Fruit fly (Drosophila melanogaster) whole organism, embryonic: Measurements from ENCODE around the gene CG10863.

ENCODE experiments used
- Bgb ChIP-seq: fragments of 200-800 bp; sonication (Bioruptor generic); IDR thresholded peaks from 2 replicates; pipeline ENCODE4 v1.3.6; 2022; ENCODE audit warnings: missing biosample characterization, missing genetic modification characterization; ENCODE audit not compliant: partially characterized antibody
- CG11093 ChIP-seq: fragments of 200-800 bp; sonication (Bioruptor generic); IDR thresholded peaks from 3 replicates; pipeline ENCODE4 v1.3.6; 2022; ENCODE audit warnings: missing biosample characterization, missing genetic modification characterization
- CG12299 ChIP-seq: fragments of 200-800 bp; sonication (Bioruptor generic); optimal IDR thresholded peaks from 2 replicates; lab custom pipeline; 2018; ENCODE audit warnings: missing biosample characterization, mild to moderate bottlenecking, missing genetic modification characterization
- CG14965 ChIP-seq: fragments of 200-800 bp; sonication (Bioruptor generic); optimal IDR thresholded peaks from 2 replicates; lab custom pipeline; 2016; ENCODE audit warnings: missing biosample characterization, missing genetic modification characterization, borderline replicate concordance
- CG15073 ChIP-seq: fragments of 200-800 bp; sonication (Bioruptor generic); optimal IDR thresholded peaks from 2 replicates; lab custom pipeline; 2016; ENCODE audit warnings: missing biosample characterization, missing genetic modification characterization
- CG15514 ChIP-seq: fragments of 200-800 bp; sonication (Bioruptor generic); optimal IDR thresholded peaks from 3 replicates; lab custom pipeline; 2017; ENCODE audit warnings: missing biosample characterization, missing genetic modification characterization, mild to moderate bottlenecking, moderate library complexity, missing genetic modification reagents
- CG15696 ChIP-seq: fragments of 200-800 bp; sonication (Bioruptor generic); optimal IDR thresholded peaks from 2 replicates; lab custom pipeline; 2019; ENCODE audit warnings: missing biosample characterization, mild to moderate bottlenecking, missing genetic modification characterization, moderate library complexity
- CG1602 ChIP-seq: fragments of 200-800 bp; sonication (Bioruptor generic); optimal IDR thresholded peaks from 3 replicates; lab custom pipeline; 2016; ENCODE audit warnings: missing biosample characterization, missing genetic modification characterization
- CG17385 ChIP-seq: fragments of 200-800 bp; sonication (Bioruptor generic); optimal IDR thresholded peaks from 3 replicates; lab custom pipeline; 2018; ENCODE audit warnings: missing biosample characterization, mild to moderate bottlenecking, missing genetic modification characterization
- CG18262 ChIP-seq: fragments of 200-800 bp; optimal IDR thresholded peaks from 3 replicates; lab custom pipeline; 2019; ENCODE audit warnings: missing biosample characterization, mild to moderate bottlenecking, missing genetic modification characterization, moderate library complexity
- CG1832 ChIP-seq: fragments of 200-800 bp; sonication (Bioruptor generic); optimal IDR thresholded peaks from 2 replicates; lab custom pipeline; 2017; ENCODE audit warnings: missing biosample characterization, mild to moderate bottlenecking, missing genetic modification characterization, inconsistent platforms
- CG3065 ChIP-seq: fragments of 200-800 bp; sonication (Bioruptor generic); optimal IDR thresholded peaks from 2 replicates; lab custom pipeline; 2016; ENCODE audit warnings: missing biosample characterization, missing genetic modification characterization
- CG4707 ChIP-seq: fragments of 200-800 bp; sonication (Bioruptor generic); optimal IDR thresholded peaks from 2 replicates; lab custom pipeline; 2018; ENCODE audit warnings: missing biosample characterization, mild to moderate bottlenecking, missing genetic modification characterization, moderate library complexity
- CG7556 ChIP-seq: fragments of 200-800 bp; sonication (Bioruptor generic); optimal IDR thresholded peaks from 2 replicates; lab custom pipeline; 2017; ENCODE audit warnings: missing biosample characterization, mild to moderate bottlenecking, missing genetic modification characterization
- Hsf ChIP-seq: fragments of 200-800 bp; sonication (Bioruptor generic); optimal IDR thresholded peaks from 3 replicates; lab custom pipeline; 2016; ENCODE audit warnings: missing biosample characterization, missing genetic modification characterization
- MBD-R2 ChIP-seq: fragments of 200-800 bp; sonication (Bioruptor generic); IDR thresholded peaks from 2 replicates; pipeline ENCODE4 v1.3.6; 2022; ENCODE audit warnings: missing biosample characterization, missing genetic modification characterization
- Opbp ChIP-seq: fragments of 200-800 bp; sonication (Bioruptor generic); IDR thresholded peaks from 3 replicates; pipeline ENCODE4 v1.3.6; 2022; ENCODE audit warnings: missing biosample characterization, missing genetic modification characterization; ENCODE audit not compliant: partially characterized antibody
- Rx ChIP-seq: fragments of 200-800 bp; sonication (Bioruptor generic); IDR thresholded peaks from 2 replicates; pipeline ENCODE4 v1.3.6; 2022; ENCODE audit warnings: missing biosample characterization, missing genetic modification characterization
- Scr ChIP-seq: fragments of 200-800 bp; sonication (Bioruptor generic); IDR thresholded peaks from 2 replicates; pipeline ENCODE4 v1.3.6; 2022; ENCODE audit warnings: missing biosample characterization, missing genetic modification characterization; ENCODE audit not compliant: partially characterized antibody
- abd-A ChIP-seq: fragments of 200-800 bp; sonication (Bioruptor generic); optimal IDR thresholded peaks from 3 replicates; lab custom pipeline; 2019; ENCODE audit warnings: missing biosample characterization, mild to moderate bottlenecking, missing genetic modification characterization, moderate library complexity
- ap ChIP-seq: fragments of 200-800 bp; sonication (Bioruptor generic); IDR thresholded peaks from 2 replicates; pipeline ENCODE4 v1.3.6; 2022; ENCODE audit warnings: missing biosample characterization, missing genetic modification characterization
- ash1 ChIP-seq: fragments of 200-800 bp; sonication (Bioruptor generic); optimal IDR thresholded peaks from 2 replicates; lab custom pipeline; 2018; ENCODE audit warnings: missing biosample characterization, mild to moderate bottlenecking, missing genetic modification characterization
- az2 ChIP-seq: fragments of 200-800 bp; sonication (Bioruptor generic); optimal IDR thresholded peaks from 3 replicates; lab custom pipeline; 2016; ENCODE audit warnings: missing biosample characterization, missing genetic modification characterization
- bowl ChIP-seq: fragments of 200-800 bp; sonication (Bioruptor generic); IDR thresholded peaks from 2 replicates; pipeline ENCODE4 v1.3.6; 2022; ENCODE audit warnings: missing biosample characterization, missing genetic modification characterization
- cad ChIP-seq: fragments of >200 bp; optimal IDR thresholded peaks from 2 replicates; lab custom pipeline; 2017; ENCODE audit warnings: missing biosample characterization, missing genetic modification characterization
- emc ChIP-seq: fragments of 200-800 bp; sonication (Bioruptor generic); optimal IDR thresholded peaks from 2 replicates; lab custom pipeline; 2016; ENCODE audit warnings: missing biosample characterization, missing genetic modification characterization
- fd64A ChIP-seq: fragments of 200-800 bp; sonication (Bioruptor generic); optimal IDR thresholded peaks from 3 replicates; lab custom pipeline; 2018; ENCODE audit warnings: missing biosample characterization, mild to moderate bottlenecking, missing genetic modification characterization
- gcm ChIP-seq: fragments of 200-800 bp; sonication (Bioruptor generic); optimal IDR thresholded peaks from 2 replicates; lab custom pipeline; 2019; ENCODE audit warnings: missing biosample characterization, mild to moderate bottlenecking, missing genetic modification characterization, moderate library complexity
- grn ChIP-seq: fragments of 200-800 bp; sonication (Bioruptor generic); optimal IDR thresholded peaks from 3 replicates; lab custom pipeline; 2017; ENCODE audit warnings: missing biosample characterization, missing genetic modification characterization
- gsb ChIP-seq: fragments of 200-800 bp; sonication (Bioruptor generic); IDR thresholded peaks from 2 replicates; pipeline ENCODE4 v1.3.6; 2022; ENCODE audit warnings: missing biosample characterization, missing genetic modification characterization
- gsb-n ChIP-seq: fragments of 200-800 bp; sonication (Bioruptor generic); optimal IDR thresholded peaks from 3 replicates; lab custom pipeline; 2018; ENCODE audit warnings: missing biosample characterization, mild to moderate bottlenecking, missing genetic modification characterization
- hth ChIP-seq: fragments of >200 bp; optimal IDR thresholded peaks from 2 replicates; lab custom pipeline; 2017; ENCODE audit warnings: inconsistent platforms
- inv ChIP-seq: fragments of 200-800 bp; sonication (Bioruptor generic); IDR thresholded peaks from 2 replicates; pipeline ENCODE4 v1.3.6; 2022; ENCODE audit warnings: missing biosample characterization, missing genetic modification characterization; ENCODE audit not compliant: partially characterized antibody
- lilli ChIP-seq: fragments of 200-800 bp; sonication (Bioruptor generic); optimal IDR thresholded peaks from 3 replicates; lab custom pipeline; 2016; ENCODE audit warnings: missing biosample characterization, missing genetic modification characterization
- lola ChIP-seq, 3 experiments: fragments of >200 bp in 2 of 3; fragments of 200-800 bp in 1 of 3; sonication (Bioruptor generic) in 1 of 3; optimal IDR thresholded peaks; 2 replicates each; lab custom pipeline; 2017 to 2019; ENCODE audit warnings: missing biosample characterization in 3 of 3, missing genetic modification characterization in 3 of 3, mild to moderate bottlenecking in 1 of 3, moderate library complexity in 1 of 3
- mld ChIP-seq: fragments of 200-800 bp; sonication (Bioruptor generic); IDR thresholded peaks from 3 replicates; pipeline ENCODE4 v1.3.6; 2022; ENCODE audit warnings: missing biosample characterization, missing genetic modification characterization; ENCODE audit not compliant: partially characterized antibody
- nerfin-2 ChIP-seq: fragments of 200-800 bp; sonication (Bioruptor generic); IDR thresholded peaks from 2 replicates; pipeline ENCODE4 v1.3.6; 2022; ENCODE audit warnings: missing biosample characterization, missing genetic modification characterization; ENCODE audit not compliant: partially characterized antibody
- p53 ChIP-seq: fragments of 200-800 bp; sonication (Bioruptor generic); optimal IDR thresholded peaks from 2 replicates; lab custom pipeline; 2016; ENCODE audit warnings: missing biosample characterization, missing genetic modification characterization
- pita ChIP-seq: fragments of 200-800 bp; sonication (Bioruptor generic); optimal IDR thresholded peaks from 2 replicates; lab custom pipeline; 2017; ENCODE audit warnings: missing biosample characterization, mild to moderate bottlenecking, missing genetic modification characterization
- pzg ChIP-seq: fragments of 200-800 bp; sonication (Bioruptor generic); optimal IDR thresholded peaks from 3 replicates; lab custom pipeline; 2018; ENCODE audit warnings: missing biosample characterization, mild to moderate bottlenecking, missing genetic modification characterization, moderate library complexity
- repo ChIP-seq: fragments of 200-800 bp; sonication (Bioruptor generic); optimal IDR thresholded peaks from 2 replicates; lab custom pipeline; 2016; ENCODE audit warnings: missing biosample characterization, missing genetic modification characterization
- slp2 ChIP-seq: fragments of 200-800 bp; sonication (Bioruptor generic); optimal IDR thresholded peaks from 2 replicates; lab custom pipeline; 2016; ENCODE audit warnings: missing biosample characterization, missing genetic modification characterization
- so ChIP-seq: fragments of 200-800 bp; sonication (Bioruptor generic); IDR thresholded peaks from 3 replicates; pipeline ENCODE4 v1.3.6; 2022; ENCODE audit warnings: missing biosample characterization, missing genetic modification characterization
- sug ChIP-seq: fragments of 200-800 bp; optimal IDR thresholded peaks from 2 replicates; lab custom pipeline; 2019; ENCODE audit warnings: missing biosample characterization, mild to moderate bottlenecking, missing genetic modification characterization, moderate library complexity
- tio ChIP-seq: fragments of 200-800 bp; sonication (Bioruptor generic); optimal IDR thresholded peaks from 2 replicates; lab custom pipeline; 2017; ENCODE audit warnings: missing biosample characterization, missing genetic modification characterization, inconsistent platforms
- unpg ChIP-seq: fragments of 200-800 bp; sonication (Bioruptor generic); optimal IDR thresholded peaks from 3 replicates; lab custom pipeline; 2018; ENCODE audit warnings: missing biosample characterization, mild to moderate bottlenecking, missing genetic modification characterization, moderate library complexity
- vfl ChIP-seq: fragments of 200-800 bp; sonication (Bioruptor generic); optimal IDR thresholded peaks from 2 replicates; lab custom pipeline; 2016; ENCODE audit warnings: missing biosample characterization, missing genetic modification characterization
- vvl ChIP-seq: fragments of 200-800 bp; sonication (Bioruptor generic); IDR thresholded peaks from 2 replicates; pipeline ENCODE4 v1.3.6; 2022; ENCODE audit warnings: missing biosample characterization, missing genetic modification characterization
- wek ChIP-seq: fragments of 200-800 bp; sonication (Bioruptor generic); optimal IDR thresholded peaks from 3 replicates; lab custom pipeline; 2018; ENCODE audit warnings: missing biosample characterization, mild to moderate bottlenecking, missing genetic modification characterization, moderate library complexity
- wor ChIP-seq: fragments of 200-800 bp; sonication (Bioruptor generic); IDR thresholded peaks from 2 replicates; pipeline ENCODE4 v1.3.6; 2022; ENCODE audit warnings: missing biosample characterization, missing genetic modification characterization
- zfh2 ChIP-seq: fragments of 200-800 bp; sonication (Bioruptor generic); optimal IDR thresholded peaks from 2 replicates; lab custom pipeline; 2016; ENCODE audit warnings: missing biosample characterization, missing genetic modification characterization

The CG10863 gene

DNA sequence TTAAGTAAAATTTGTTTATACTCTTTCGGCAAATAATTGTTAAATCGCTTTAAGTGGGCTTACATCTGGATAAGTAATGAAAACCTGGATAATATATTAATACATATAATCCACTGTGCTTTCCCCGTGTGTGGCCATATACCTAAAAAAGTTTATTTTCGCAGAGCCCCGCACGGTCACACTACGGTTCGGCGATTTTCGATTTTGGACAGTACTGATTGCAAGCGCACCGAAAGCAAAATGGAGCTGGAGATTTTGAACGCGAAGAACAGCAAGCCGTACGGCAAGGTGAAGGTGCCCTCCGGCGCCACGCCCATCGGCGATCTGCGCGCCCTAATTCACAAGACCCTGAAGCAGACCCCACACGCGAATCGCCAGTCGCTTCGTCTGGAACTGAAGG is 39.0 kb downstream of the CG10863 start, which contains the start of gene Sc2 (continued):
- TF ChIP-seq bowl (no peak), CG17385 (GFP tag; lab: Kevin White, UChicago) (no peak), CG15073 (GFP tag; lab: Kevin White, UChicago) (no peak), repo (GFP tag; lab: Kevin White, UChicago) (no peak), CG15696 (tag; lab: Kevin White, UChicago) (no peak), gsb (GFP tag; lab: Robert Waterston, UW) (no peak), emc (GFP tag; lab: Kevin White, UChicago) (no peak), tio (GFP tag; lab: Kevin White, UChicago) (no peak), az2 (GFP tag; lab: Kevin White, UChicago) (no peak), CG18262 (tag; lab: Kevin White, UChicago) (no peak), unpg (GFP tag; lab: Kevin White, UChicago) (no peak), zfh2 (no peak), Hsf (no peak), slp2 (no peak), CG12299 (tag; lab: Kevin White, UChicago) (no peak), pzg (GFP tag; lab: Kevin White, UChicago) (peak; percentile 49), wor (no peak), CG7556 (GFP tag; lab: Kevin White, UChicago) (no peak), ap (GFP tag; lab: Robert Waterston, UW) (no peak), Opbp (GFP tag; lab: Robert Waterston, UW) (0 out of 3 replicates have a peak, but pooled peaks have one; percentile 38), inv (GFP tag; lab: Robert Waterston, UW) (no peak), Rx (GFP tag; lab: Robert Waterston, UW) (0 out of 2 replicates have a peak, but pooled peaks have one; percentile 5), vvl (GFP tag; lab: Robert Waterston, UW) (no peak), gsb-n (tag; lab: Kevin White, UChicago) (no peak), fd64A (GFP tag; lab: Kevin White, UChicago) (no peak), p53 (GFP tag; lab: Kevin White, UChicago) (no peak), CG4707 (GFP tag; lab: Kevin White, UChicago) (no peak), lola (GFP tag; optimal IDR thresholded peaks at IDR 0.05; lab: Kevin White, UChicago) (no peak), MBD-R2 (GFP tag; lab: Robert Waterston, UW) (peak; percentile 67), cad (no peak), sug (tag; lab: Kevin White, UChicago) (peak; percentile 8), wek (GFP tag; lab: Kevin White, UChicago) (no peak), vfl (GFP tag; lab: Kevin White, UChicago) (no peak), CG14965 (GFP tag; lab: Kevin White, UChicago) (no peak), grn (no peak), CG1602 (GFP tag; lab: Kevin White, UChicago) (no peak), Scr (GFP tag; lab: Robert Waterston, UW) (no peak), nerfin-2 (GFP tag; lab: Robert Waterston, UW) (no peak), Bgb (GFP tag; lab: Robert Waterston, UW) (peak; percentile 55; the same call in 1 of the 2 replicates), so (GFP tag; lab: Robert Waterston, UW) (no peak), CG11093 (GFP tag; lab: Robert Waterston, UW) (no peak), abd-A (tag; lab: Kevin White, UChicago) (no peak), pita (no peak), lilli (GFP tag; lab: Kevin White, UChicago) (peak; percentile 41), CG15514 (GFP tag; lab: Kevin White, UChicago) (no peak), CG1832 (GFP tag; lab: Kevin White, UChicago) (no peak), mld (GFP tag; lab: Robert Waterston, UW) (no peak), ash1 (GFP tag; lab: Kevin White, UChicago) (no peak), hth (lab: Kevin White, UChicago) (no peak), gcm (GFP tag; lab: Kevin White, UChicago) (no peak), CG3065 (GFP tag; lab: Kevin White, UChicago) (no peak)
